Fruit fly (Drosophila melanogaster) whole organism, pupa: ENCODE data around the gene SMC1.

ENCODE experiments used
- CG10348 ChIP-seq: fragments of 200-800 bp; sonication (Bioruptor generic); IDR thresholded peaks from 2 replicates; pipeline ENCODE4 v1.3.6; 2022; ENCODE audit warnings: missing biosample characterization, missing genetic modification characterization
- CG12605 ChIP-seq: fragments of 200-800 bp; sonication (Bioruptor generic); IDR thresholded peaks from 2 replicates; pipeline ENCODE4 v1.3.6; 2022; ENCODE audit warnings: missing biosample characterization, missing genetic modification characterization
- CG13204 ChIP-seq: fragments of 200-800 bp; sonication (Bioruptor generic); optimal IDR thresholded peaks from 2 replicates; lab custom pipeline; 2018; ENCODE audit warnings: missing biosample characterization, mild to moderate bottlenecking, missing genetic modification characterization, moderate library complexity
- CG14655 ChIP-seq: fragments of 200-800 bp; sonication (Bioruptor generic); optimal IDR thresholded peaks from 3 replicates; lab custom pipeline; 2017; ENCODE audit warnings: mild to moderate bottlenecking, missing biosample characterization, missing genetic modification reagents, missing genetic modification characterization
- CG15710 ChIP-seq: fragments of 200-800 bp; sonication (Bioruptor generic); optimal IDR thresholded peaks from 2 replicates; lab custom pipeline; 2018; ENCODE audit warnings: missing biosample characterization, mild to moderate bottlenecking, missing genetic modification characterization, moderate library complexity
- CG17806 ChIP-seq: fragments of 200-800 bp; sonication (Bioruptor generic); optimal IDR thresholded peaks from 2 replicates; lab custom pipeline; 2018; ENCODE audit warnings: missing biosample characterization, mild to moderate bottlenecking, missing genetic modification characterization, moderate library complexity
- CG32121 ChIP-seq: fragments of 200-800 bp; sonication (Bioruptor generic); IDR thresholded peaks from 2 replicates; pipeline ENCODE4 v1.3.6; 2022; ENCODE audit warnings: missing biosample characterization, missing genetic modification characterization
- CG34367 ChIP-seq: fragments of 200-800 bp; sonication (Bioruptor generic); optimal IDR thresholded peaks from 2 replicates; lab custom pipeline; 2018; ENCODE audit warnings: missing biosample characterization, mild to moderate bottlenecking, missing genetic modification characterization
- CG4496 ChIP-seq: fragments of 200-800 bp; sonication (Bioruptor generic); IDR thresholded peaks from 3 replicates; pipeline ENCODE4 v1.3.6; 2022; ENCODE audit warnings: missing biosample characterization, missing genetic modification characterization
- CG8159 ChIP-seq: fragments of 200-800 bp; sonication (Bioruptor generic); optimal IDR thresholded peaks from 3 replicates; lab custom pipeline; 2018; ENCODE audit warnings: missing biosample characterization, mild to moderate bottlenecking, missing genetic modification characterization, moderate library complexity
- CG8301 ChIP-seq: fragments of 200-800 bp; sonication (Bioruptor generic); optimal IDR thresholded peaks from 2 replicates; lab custom pipeline; 2018; ENCODE audit warnings: missing biosample characterization, mild to moderate bottlenecking, missing genetic modification characterization
- CG9948 ChIP-seq: fragments of 200-800 bp; sonication (Bioruptor generic); optimal IDR thresholded peaks from 2 replicates; lab custom pipeline; 2018; ENCODE audit warnings: missing biosample characterization, mild to moderate bottlenecking, missing genetic modification characterization, moderate library complexity
- D1 ChIP-seq: fragments of 200-800 bp; sonication (Bioruptor generic); optimal IDR thresholded peaks from 2 replicates; lab custom pipeline; 2018; ENCODE audit warnings: missing biosample characterization, mild to moderate bottlenecking, missing genetic modification characterization, moderate library complexity
- EcR ChIP-seq: fragments of 200-800 bp; sonication (Bioruptor generic); optimal IDR thresholded peaks from 3 replicates; lab custom pipeline; 2019; ENCODE audit warnings: missing biosample characterization, missing genetic modification characterization, mild to moderate bottlenecking, moderate library complexity, missing genetic modification reagents
- Ets98B ChIP-seq: fragments of 200-800 bp; sonication (Bioruptor generic); IDR thresholded peaks from 2 replicates; pipeline ENCODE4 v1.3.6; 2022; ENCODE audit warnings: missing biosample characterization, missing genetic modification characterization
- Pif1A ChIP-seq: fragments of 200-800 bp; sonication (Bioruptor generic); optimal IDR thresholded peaks from 3 replicates; lab custom pipeline; 2016; ENCODE audit warnings: missing biosample characterization, missing genetic modification characterization
- Pif1B ChIP-seq: fragments of 200-800 bp; sonication (Bioruptor generic); optimal IDR thresholded peaks from 3 replicates; lab custom pipeline; 2016; ENCODE audit warnings: missing biosample characterization, missing genetic modification characterization
- Snoo ChIP-seq: fragments of 200-800 bp; sonication (Bioruptor generic); optimal IDR thresholded peaks from 3 replicates; lab custom pipeline; 2017; ENCODE audit warnings: missing biosample characterization, mild to moderate bottlenecking, missing genetic modification characterization, inconsistent platforms
- fd96Ca ChIP-seq: fragments of 200-800 bp; sonication (Bioruptor generic); IDR thresholded peaks from 3 replicates; pipeline ENCODE4 v1.3.6; 2022; ENCODE audit warnings: missing biosample characterization, missing genetic modification characterization
- gl ChIP-seq: fragments of 200-800 bp; sonication (Bioruptor generic); optimal IDR thresholded peaks from 2 replicates; lab custom pipeline; 2018; ENCODE audit warnings: missing biosample characterization, mild to moderate bottlenecking, missing genetic modification characterization
- rn ChIP-seq: fragments of 200-800 bp; sonication (Bioruptor generic); IDR thresholded peaks from 2 replicates; pipeline ENCODE4 v1.3.6; 2022; ENCODE audit warnings: missing biosample characterization, missing genetic modification characterization

SMC1 gene

dm6 chr3R:24054227-24054626 is 3.9 kb upstream of the SMC1 start, which contains the start of gene CG6000:
TSS of gene CG6000 (plus strand) at chr3R:24054391.
- TF ChIP-seq CG4496 (GFP tag; lab: Robert Waterston, UW) (no peak), rn (GFP tag; lab: Robert Waterston, UW) (no peak), D1 (tag; lab: Kevin White, UChicago) (no peak), CG32121 (GFP tag; lab: Robert Waterston, UW) (no peak), CG13204 (GFP tag; lab: Kevin White, UChicago) (no peak), CG9948 (tag; lab: Kevin White, UChicago) (no peak), fd96Ca (GFP tag; lab: Robert Waterston, UW) (no peak), Snoo (no peak), CG8159 (tag; lab: Kevin White, UChicago) (no peak), Pif1A (GFP tag; lab: Kevin White, UChicago) (no peak), CG8301 (tag; lab: Kevin White, UChicago) (no peak), gl (tag; lab: Kevin White, UChicago) (no peak), EcR (no peak)

- TF ChIP-seq rn (GFP tag; lab: Robert Waterston, UW) (no peak), gl (tag; lab: Kevin White, UChicago) (peak; percentile 1), Pif1A (GFP tag; lab: Kevin White, UChicago) (no peak), CG8159 (tag; lab: Kevin White, UChicago) (no peak), CG13204 (GFP tag; lab: Kevin White, UChicago) (no peak), CG12605 (GFP tag; lab: Robert Waterston, UW) (no peak), Pif1B (GFP tag; lab: Kevin White, UChicago) (no peak), CG34367 (no peak), Ets98B (GFP tag; lab: Robert Waterston, UW) (no peak), CG8301 (tag; lab: Kevin White, UChicago) (no peak), fd96Ca (GFP tag; lab: Robert Waterston, UW) (no peak), CG4496 (GFP tag; lab: Robert Waterston, UW) (no peak), CG15710 (tag; lab: Kevin White, UChicago) (peak; percentile 10), CG32121 (GFP tag; lab: Robert Waterston, UW) (peak; percentile 15; the same call in 1 of the 2 replicates), CG9948 (tag; lab: Kevin White, UChicago) (no peak), CG17806 (tag; lab: Kevin White, UChicago) (no peak), EcR (peak; percentile 88), D1 (tag; lab: Kevin White, UChicago) (no peak), Snoo (no peak), CG14655 (GFP tag; lab: Kevin White, UChicago) (no peak), CG10348 (GFP tag; lab: Robert Waterston, UW) (no peak)
Observed at dm6 chr3R:24057188-24057587, 899 bp upstream of the SMC1 start, which contains the start of gene Hsp68. TSS of gene Hsp68 (minus strand) at chr3R:24057310.

- TF ChIP-seq CG12605 (GFP tag; lab: Robert Waterston, UW), result no peak
- no peak for TF ChIP-seq Snoo
- no peak for TF ChIP-seq fd96Ca (GFP tag; lab: Robert Waterston, UW)
- TF ChIP-seq Pif1A (GFP tag; lab: Kevin White, UChicago), result no peak
- TF ChIP-seq CG4496 (GFP tag; lab: Robert Waterston, UW), result no peak
- TF ChIP-seq Ets98B (GFP tag; lab: Robert Waterston, UW), result no peak
- TF ChIP-seq CG9948 (tag; lab: Kevin White, UChicago), result no peak
- TF ChIP-seq CG13204 (GFP tag; lab: Kevin White, UChicago), result no peak
- no peak for TF ChIP-seq CG10348 (GFP tag; lab: Robert Waterston, UW)
- no peak for TF ChIP-seq CG8301 (tag; lab: Kevin White, UChicago)
- TF ChIP-seq CG15710 (tag; lab: Kevin White, UChicago), result no peak
- TF ChIP-seq CG8159 (tag; lab: Kevin White, UChicago), result no peak
- no peak for TF ChIP-seq CG17806 (tag; lab: Kevin White, UChicago)
Observed at dm6 chr3R:24065718-24066117, 7.6 kb downstream of the SMC1 start.

dm6 chr3R:24068830-24069229 is 10.7 kb downstream of the SMC1 start:
- TF ChIP-seq Pif1B (GFP tag; lab: Kevin White, UChicago) (no peak), CG8159 (tag; lab: Kevin White, UChicago) (no peak), D1 (tag; lab: Kevin White, UChicago) (no peak)

dm6 chr3R:24069965-24070364 is 11.9 kb downstream of the SMC1 start:
- no peak for TF ChIP-seq rn (GFP tag; lab: Robert Waterston, UW)
- no peak for TF ChIP-seq EcR
- TF ChIP-seq Ets98B (GFP tag; lab: Robert Waterston, UW), result no peak
- no peak for TF ChIP-seq CG14655 (GFP tag; lab: Kevin White, UChicago)
- TF ChIP-seq CG34367, result no peak
- TF ChIP-seq CG32121 (GFP tag; lab: Robert Waterston, UW), result no peak
- no peak for TF ChIP-seq fd96Ca (GFP tag; lab: Robert Waterston, UW)
- no peak for TF ChIP-seq CG8301 (tag; lab: Kevin White, UChicago)
- no peak for TF ChIP-seq D1 (tag; lab: Kevin White, UChicago)
- TF ChIP-seq CG10348 (GFP tag; lab: Robert Waterston, UW), result no peak
- TF ChIP-seq, all 21 proteins: peak for 0

- TF ChIP-seq CG17806 (tag; lab: Kevin White, UChicago) (peak; percentile 32), CG4496 (GFP tag; lab: Robert Waterston, UW) (no peak), rn (GFP tag; lab: Robert Waterston, UW) (no peak), Snoo (no peak), Pif1A (GFP tag; lab: Kevin White, UChicago) (peak; percentile 28), CG15710 (tag; lab: Kevin White, UChicago) (peak; percentile 26), CG8159 (tag; lab: Kevin White, UChicago) (peak; percentile 56), CG14655 (GFP tag; lab: Kevin White, UChicago) (peak; percentile 36), D1 (tag; lab: Kevin White, UChicago) (no peak), CG34367 (no peak), CG9948 (tag; lab: Kevin White, UChicago) (peak; percentile 33)
Observed at dm6 chr3R:24073703-24074102, 15.6 kb downstream of the SMC1 start.
